Worm (Caenorhabditis elegans) whole organism, mixed stage, embryonic: ENCODE measurements around the gene T28A8.4.

Experiments used
- ces-1 ChIP-seq: fragments of 150-350 bp; optimal IDR thresholded peaks from 2 replicates; lab custom pipeline; 2014; ENCODE audit warnings: missing biosample characterization, missing genetic modification reagents, missing genetic modification characterization
- lin-13 ChIP-seq: fragments of 150-350 bp; optimal IDR thresholded peaks from 2 replicates; lab custom pipeline; 2014; ENCODE audit warnings: missing biosample characterization, missing genetic modification characterization
- mab-5 ChIP-seq: fragments of 150-350 bp; optimal IDR thresholded peaks from 2 replicates; lab custom pipeline; 2014; ENCODE audit warnings: missing biosample characterization, missing genetic modification characterization
- unc-39 ChIP-seq: fragments of 150-350 bp; optimal IDR thresholded peaks from 2 replicates; lab custom pipeline; 2014; ENCODE audit warnings: missing biosample characterization, missing genetic modification characterization

- TF ChIP-seq mab-5 (no peak), ces-1 (GFP tag; lab: Kevin White, UChicago) (no peak), unc-39 (no peak), lin-13 (no peak)
Observed at ce11 chrIII:13543434-13543833, 40.0 kb downstream of the T28A8.4 start, which contains the start of gene acs-5.
